Worm (Caenorhabditis elegans): ENCODE results near the gene C34F6.1.

ce11 chrX:11151494-11151893 lies 45.1 kb downstream of the C34F6.1 start:
- no peak for TF ChIP-seq mab-5 (tag; optimal IDR thresholded peaks at IDR 0.05)
- TF ChIP-seq sem-2 (GFP tag; optimal IDR thresholded peaks at IDR 0.05), result no peak
- no peak for TF ChIP-seq drap-1 (GFP tag; optimal IDR thresholded peaks at IDR 0.05)
- TF ChIP-seq lin-13 (tag; optimal IDR thresholded peaks at IDR 0.05), result no peak
- no peak for TF ChIP-seq ces-1 (GFP tag; optimal IDR thresholded peaks at IDR 0.05)
- TF ChIP-seq unc-62 (GFP tag; optimal IDR thresholded peaks at IDR 0.05), result no peak

Measured in whole organism, mixed stage, embryonic.